Worm (Caenorhabditis elegans) whole organism, L1 larva: ENCODE results near the gene fbxb-98.

Experiments used
- aly-2 ChIP-seq: fragments of 150-350 bp; optimal IDR thresholded peaks from 2 replicates; lab custom pipeline; 2014; ENCODE audit warnings: missing biosample characterization, missing genetic modification characterization
- ces-1 ChIP-seq: fragments of 150-350 bp; optimal IDR thresholded peaks from 2 replicates; lab custom pipeline; 2014; ENCODE audit warnings: missing biosample characterization, missing genetic modification reagents, missing genetic modification characterization
- zip-4 ChIP-seq: fragments of 200-800 bp; sonication (Bioruptor generic); optimal IDR thresholded peaks from 2 replicates; lab custom pipeline; 2018; ENCODE audit warnings: mild to moderate bottlenecking, missing genetic modification characterization, moderate library complexity, missing compliant biosample characterization

- TF ChIP-seq ces-1 (GFP tag; lab: Kevin White, UChicago) (no peak), zip-4 (GFP tag; lab: Kevin White, UChicago) (no peak), aly-2 (tag; lab: Kevin White, UChicago) (no peak)
Measured at ce11 chrII:1818300-1818699, 44.1 kb upstream of the fbxb-98 start, which contains the start of gene fbxb-10.
